Worm (Caenorhabditis elegans) whole organism, L2 larva: ENCODE measurements around the gene B0280.11.

Experiments used
- C34F6.9 ChIP-seq: fragments of 150-350 bp; optimal IDR thresholded peaks from 2 replicates; lab custom pipeline; 2014; ENCODE audit warnings: missing biosample characterization, missing genetic modification characterization
- F13H6.1 ChIP-seq: sonication (generic microtip); optimal IDR thresholded peaks from 2 replicates; lab custom pipeline; 2016; ENCODE audit warnings: missing genetic modification characterization, missing compliant biosample characterization
- R02D3.7 ChIP-seq: fragments of 150-350 bp; optimal IDR thresholded peaks from 2 replicates; lab custom pipeline; 2014; ENCODE audit warnings: missing biosample characterization, missing genetic modification characterization
- Y55F3AM.14 ChIP-seq: fragments of 200-800 bp; sonication (Bioruptor generic); optimal IDR thresholded peaks from 2 replicates; lab custom pipeline; 2018; ENCODE audit warnings: mild to moderate bottlenecking, missing genetic modification characterization, missing compliant biosample characterization
- ZK546.5 ChIP-seq: sonication (generic microtip); optimal IDR thresholded peaks from 2 replicates; lab custom pipeline; 2017; ENCODE audit warnings: missing biosample characterization, missing genetic modification characterization
- alr-1 ChIP-seq: fragments of 150-350 bp; optimal IDR thresholded peaks from 2 replicates; lab custom pipeline; 2014; ENCODE audit warnings: missing biosample characterization, missing genetic modification characterization
- aly-2 ChIP-seq: fragments of 150-350 bp; optimal IDR thresholded peaks from 2 replicates; lab custom pipeline; 2014; ENCODE audit warnings: missing biosample characterization, missing genetic modification characterization
- ama-1 ChIP-seq: fragments of 150-350 bp; optimal IDR thresholded peaks from 2 replicates; lab custom pipeline; 2018; ENCODE audit warnings: inconsistent platforms
- blmp-1 ChIP-seq: sonication (generic microtip); optimal IDR thresholded peaks from 2 replicates; lab custom pipeline; 2017; ENCODE audit warnings: missing genetic modification characterization, mild to moderate bottlenecking, missing compliant biosample characterization, antibody characterized with exemption, moderate library complexity; ENCODE audit not compliant: insufficient read depth
- ceh-82 ChIP-seq: fragments of 150-350 bp; optimal IDR thresholded peaks from 2 replicates; lab custom pipeline; 2014; ENCODE audit warnings: missing biosample characterization, missing genetic modification characterization
- crh-2 ChIP-seq: sonication (generic microtip); optimal IDR thresholded peaks from 2 replicates; lab custom pipeline; 2017; ENCODE audit warnings: missing biosample characterization, missing genetic modification characterization
- dmd-4 ChIP-seq: sonication (generic microtip); optimal IDR thresholded peaks from 2 replicates; lab custom pipeline; 2017; ENCODE audit warnings: missing biosample characterization, missing genetic modification characterization
- egl-27 ChIP-seq: sonication (generic microtip); optimal IDR thresholded peaks from 3 replicates; lab custom pipeline; 2017; ENCODE audit warnings: missing biosample characterization, missing genetic modification reagents, missing genetic modification characterization
- elt-1 ChIP-seq: fragments of 150-350 bp; optimal IDR thresholded peaks from 2 replicates; lab custom pipeline; 2014; ENCODE audit warnings: missing biosample characterization, missing genetic modification characterization
- elt-3 ChIP-seq: sonication (generic microtip); optimal IDR thresholded peaks from 2 replicates; lab custom pipeline; 2017; ENCODE audit warnings: missing biosample characterization, missing genetic modification characterization
- fos-1 ChIP-seq: fragments of 150-350 bp; optimal IDR thresholded peaks from 2 replicates; lab custom pipeline; 2014; ENCODE audit warnings: missing biosample characterization, missing genetic modification characterization
- gmeb-1 ChIP-seq: fragments of 150-350 bp; optimal IDR thresholded peaks from 2 replicates; lab custom pipeline; 2014; ENCODE audit warnings: missing biosample characterization, missing genetic modification characterization
- lin-11 ChIP-seq: fragments of 150-350 bp; sonication (generic microtip); optimal IDR thresholded peaks from 2 replicates; lab custom pipeline; 2014; ENCODE audit warnings: missing biosample characterization, missing genetic modification characterization, inconsistent platforms, mixed read lengths
- lin-13 ChIP-seq: fragments of 150-350 bp; optimal IDR thresholded peaks from 2 replicates; lab custom pipeline; 2014; ENCODE audit warnings: missing biosample characterization, missing genetic modification reagents, missing genetic modification characterization
- lin-39 ChIP-seq: fragments of 150-350 bp; optimal IDR thresholded peaks from 2 replicates; lab custom pipeline; 2014; ENCODE audit warnings: missing biosample characterization, missing genetic modification reagents, missing genetic modification characterization
- lsy-2 ChIP-seq, 2 experiments: fragments of 150-350 bp in 1 of 2; sonication (generic microtip) in 1 of 2; optimal IDR thresholded peaks; 2 replicates each; lab custom pipeline; 2014 to 2017; ENCODE audit warnings: missing biosample characterization in 2 of 2, missing genetic modification characterization in 2 of 2
- mab-5 ChIP-seq: fragments of 150-350 bp; optimal IDR thresholded peaks from 2 replicates; lab custom pipeline; 2014; ENCODE audit warnings: missing biosample characterization, missing genetic modification characterization
- mbf-1 ChIP-seq: sonication (generic microtip); optimal IDR thresholded peaks from 2 replicates; lab custom pipeline; 2017; ENCODE audit warnings: missing biosample characterization, missing genetic modification characterization
- mdl-1 ChIP-seq, 2 experiments: fragments of 150-350 bp in 1 of 2; sonication (generic microtip) in 1 of 2; optimal IDR thresholded peaks; 2 replicates each; lab custom pipeline; 2017; ENCODE audit warnings: missing biosample characterization in 2 of 2, missing genetic modification characterization in 2 of 2
- nhr-10 ChIP-seq: sonication (generic microtip); optimal IDR thresholded peaks from 2 replicates; lab custom pipeline; 2017; ENCODE audit warnings: missing biosample characterization, missing genetic modification characterization
- nhr-11 ChIP-seq: fragments of 150-350 bp; optimal IDR thresholded peaks from 2 replicates; lab custom pipeline; 2014; ENCODE audit warnings: missing biosample characterization, missing genetic modification characterization
- nhr-12 ChIP-seq: fragments of 150-350 bp; optimal IDR thresholded peaks from 2 replicates; lab custom pipeline; 2014; ENCODE audit warnings: missing biosample characterization, missing genetic modification characterization
- nhr-129 ChIP-seq: fragments of 150-350 bp; optimal IDR thresholded peaks from 2 replicates; lab custom pipeline; 2014; ENCODE audit warnings: missing biosample characterization, missing genetic modification characterization
- nhr-21 ChIP-seq: fragments of 150-350 bp; optimal IDR thresholded peaks from 2 replicates; lab custom pipeline; 2014; ENCODE audit warnings: missing biosample characterization, missing genetic modification characterization
- nhr-23 ChIP-seq: fragments of 150-350 bp; optimal IDR thresholded peaks from 2 replicates; lab custom pipeline; 2014; ENCODE audit warnings: missing biosample characterization, missing genetic modification reagents, missing genetic modification characterization
- nhr-237 ChIP-seq: fragments of 150-350 bp; optimal IDR thresholded peaks from 2 replicates; lab custom pipeline; 2014; ENCODE audit warnings: missing biosample characterization, missing genetic modification characterization
- nhr-25 ChIP-seq: fragments of 150-350 bp; sonication (generic microtip); optimal IDR thresholded peaks from 3 replicates; lab custom pipeline; 2014; ENCODE audit warnings: missing biosample characterization, missing genetic modification characterization
- nhr-6 ChIP-seq: fragments of 150-350 bp; optimal IDR thresholded peaks from 2 replicates; lab custom pipeline; 2014; ENCODE audit warnings: missing biosample characterization, missing genetic modification characterization
- nhr-77 ChIP-seq: fragments of 150-350 bp; optimal IDR thresholded peaks from 2 replicates; lab custom pipeline; 2014; ENCODE audit warnings: missing biosample characterization, missing genetic modification characterization
- peb-1 ChIP-seq: fragments of 150-350 bp; optimal IDR thresholded peaks from 2 replicates; lab custom pipeline; 2014; ENCODE audit warnings: missing biosample characterization, missing genetic modification characterization
- sem-4 ChIP-seq: fragments of 150-350 bp; optimal IDR thresholded peaks from 2 replicates; lab custom pipeline; 2014; ENCODE audit warnings: missing biosample characterization, missing genetic modification reagents, missing genetic modification characterization
- skn-1 ChIP-seq: sonication (generic microtip); optimal IDR thresholded peaks from 2 replicates; lab custom pipeline; 2017; ENCODE audit warnings: missing biosample characterization, missing genetic modification characterization
- sma-3 ChIP-seq: sonication (generic microtip); optimal IDR thresholded peaks from 2 replicates; lab custom pipeline; 2016; ENCODE audit warnings: missing genetic modification reagents, missing genetic modification characterization, missing compliant biosample characterization
- sma-9 ChIP-seq, 2 experiments: fragments of 150-350 bp in 1 of 2; sonication (generic microtip) in 1 of 2; optimal IDR thresholded peaks; 2 replicates each; lab custom pipeline; 2014 to 2016; ENCODE audit warnings: missing genetic modification characterization in 2 of 2, mild to moderate bottlenecking in 1 of 2, missing biosample characterization in 1 of 2, missing compliant biosample characterization in 1 of 2, missing genetic modification reagents in 1 of 2, moderate library complexity in 1 of 2
- snpc-4 ChIP-seq: fragments of 150-350 bp; optimal IDR thresholded peaks from 2 replicates; lab custom pipeline; 2014; ENCODE audit warnings: missing biosample characterization, missing genetic modification characterization
- unc-39 ChIP-seq: fragments of 150-350 bp; optimal IDR thresholded peaks from 2 replicates; lab custom pipeline; 2014; ENCODE audit warnings: missing biosample characterization, missing genetic modification characterization
- unc-55 ChIP-seq: fragments of 150-350 bp; sonication (generic microtip); optimal IDR thresholded peaks from 3 replicates; lab custom pipeline; 2014; ENCODE audit warnings: missing biosample characterization, missing genetic modification reagents, missing genetic modification characterization
- unc-62 ChIP-seq: fragments of 150-350 bp; optimal IDR thresholded peaks from 2 replicates; lab custom pipeline; 2014; ENCODE audit warnings: missing biosample characterization, missing genetic modification reagents, missing genetic modification characterization
- zag-1 ChIP-seq: fragments of 150-350 bp; optimal IDR thresholded peaks from 2 replicates; lab custom pipeline; 2014; ENCODE audit warnings: missing biosample characterization, missing genetic modification characterization
- ztf-1 ChIP-seq: fragments of 200-800 bp; sonication (Bioruptor generic); conservative IDR thresholded peaks from 2 replicates; pipeline ENCODE4 v1.3.6; 2022; ENCODE audit warnings: missing genetic modification characterization, missing compliant biosample characterization
- ztf-11 ChIP-seq: sonication (generic microtip); optimal IDR thresholded peaks from 2 replicates; lab custom pipeline; 2017; ENCODE audit warnings: missing biosample characterization, missing genetic modification characterization
- ztf-4 ChIP-seq: fragments of 150-350 bp; optimal IDR thresholded peaks from 2 replicates; lab custom pipeline; 2014; ENCODE audit warnings: missing biosample characterization, missing genetic modification characterization

Gene B0280.11

ce11 chrIII:7141285-7141715 lies 3.2 kb upstream of the B0280.11 start:
- no peak for TF ChIP-seq unc-55 (GFP tag; lab: Kevin White, UChicago)
- TF ChIP-seq nhr-129 (tag; lab: Kevin White, UChicago), result peak; percentile 26
- TF ChIP-seq sma-3 (GFP tag; lab: Kevin White, UChicago), result peak; percentile 31
- no peak for TF ChIP-seq nhr-23 (tag; lab: Kevin White, UChicago)
- peak; percentile 38 for TF ChIP-seq nhr-10 (tag; lab: Kevin White, UChicago)
- TF ChIP-seq Y55F3AM.14 (GFP tag; lab: Kevin White, UChicago), result no peak
- TF ChIP-seq R02D3.7, result no peak
- no peak for TF ChIP-seq peb-1 (tag; lab: Kevin White, UChicago)
- no peak for TF ChIP-seq ztf-1
- TF ChIP-seq lin-11, result no peak
- no peak for TF ChIP-seq elt-1
- TF ChIP-seq nhr-21 (tag; lab: Kevin White, UChicago), result peak; percentile 25
- TF ChIP-seq zag-1 (tag; lab: Kevin White, UChicago), result no peak
- peak; percentile 56 for TF ChIP-seq crh-2
- peak; percentile 91 for TF ChIP-seq ama-1
- TF ChIP-seq mdl-1 (tag; optimal IDR thresholded peaks at IDR 0.05; lab: Kevin White, UChicago), result peak in 1 of 2 experiments; percentile 47
- TF ChIP-seq C34F6.9 (tag; lab: Kevin White, UChicago), result no peak
- peak; percentile 39 for TF ChIP-seq F13H6.1 (tag; lab: Kevin White, UChicago)
- no peak for TF ChIP-seq unc-39 (tag; lab: Kevin White, UChicago)
- peak; percentile 77 for TF ChIP-seq sma-9 (GFP tag; optimal IDR thresholded peaks at IDR 0.05; lab: Kevin White, UChicago)
- no peak for TF ChIP-seq sma-9 (tag; optimal IDR thresholded peaks at IDR 0.05; lab: Kevin White, UChicago)
- TF ChIP-seq fos-1 (tag; lab: Kevin White, UChicago), result peak; percentile 25
- peak; percentile 70 for TF ChIP-seq egl-27 (tag; lab: Kevin White, UChicago)
- TF ChIP-seq unc-62 (GFP tag; lab: Kevin White, UChicago), result no peak
- no peak for TF ChIP-seq mab-5 (tag; lab: Kevin White, UChicago)
- peak; percentile 97 for TF ChIP-seq snpc-4 (tag; lab: Kevin White, UChicago)
- TF ChIP-seq gmeb-1 (tag; lab: Kevin White, UChicago), result peak; percentile 72
- no peak for TF ChIP-seq blmp-1 (tag; lab: Kevin White, UChicago)
- no peak for TF ChIP-seq nhr-6 (tag; lab: Kevin White, UChicago)
- TF ChIP-seq lsy-2 (tag; optimal IDR thresholded peaks at IDR 0.05; lab: Kevin White, UChicago), result peak; percentile 12 to 58
- no peak for TF ChIP-seq nhr-11 (tag; lab: Kevin White, UChicago)
- TF ChIP-seq ztf-11, result no peak
- TF ChIP-seq nhr-77 (tag; lab: Kevin White, UChicago), result no peak
- TF ChIP-seq nhr-237 (tag; lab: Kevin White, UChicago), result no peak

ce11 chrIII:7140228-7140710 lies 2.2 kb upstream of the B0280.11 start:
- TF ChIP-seq nhr-21 (tag; lab: Kevin White, UChicago) (peak; percentile 29), skn-1 (no peak), R02D3.7 (no peak), nhr-10 (tag; lab: Kevin White, UChicago) (no peak), ztf-4 (tag; lab: Kevin White, UChicago) (no peak), nhr-23 (tag; lab: Kevin White, UChicago) (no peak), elt-1 (no peak), sma-9 (GFP tag; optimal IDR thresholded peaks at IDR 0.05; lab: Kevin White, UChicago) (peak; percentile 35), sma-9 (tag; optimal IDR thresholded peaks at IDR 0.05; lab: Kevin White, UChicago) (no peak), egl-27 (tag; lab: Kevin White, UChicago) (no peak), nhr-11 (tag; lab: Kevin White, UChicago) (no peak), nhr-12 (tag; lab: Kevin White, UChicago) (no peak), ZK546.5 (tag; lab: Kevin White, UChicago) (no peak), crh-2 (peak; percentile 30), C34F6.9 (tag; lab: Kevin White, UChicago) (no peak), unc-62 (GFP tag; lab: Kevin White, UChicago) (no peak), sem-4 (tag; lab: Kevin White, UChicago) (no peak), snpc-4 (tag; lab: Kevin White, UChicago) (peak; percentile 96), unc-39 (tag; lab: Kevin White, UChicago) (no peak), ama-1 (peak; percentile 78), elt-3 (tag; lab: Kevin White, UChicago) (no peak), mdl-1 (tag; optimal IDR thresholded peaks at IDR 0.05; lab: Kevin White, UChicago) (no peak), fos-1 (tag; lab: Kevin White, UChicago) (peak; percentile 2), lsy-2 (tag; optimal IDR thresholded peaks at IDR 0.05; lab: Kevin White, UChicago) (peak in 1 of 2 experiments; percentile 53), lin-13 (GFP tag; lab: Kevin White, UChicago) (peak; percentile 17), mab-5 (tag; lab: Kevin White, UChicago) (no peak), Y55F3AM.14 (GFP tag; lab: Kevin White, UChicago) (no peak), peb-1 (tag; lab: Kevin White, UChicago) (no peak), nhr-77 (tag; lab: Kevin White, UChicago) (no peak), ztf-11 (no peak), ceh-82 (tag; lab: Kevin White, UChicago) (no peak), alr-1 (tag; lab: Kevin White, UChicago) (no peak), dmd-4 (no peak), nhr-129 (tag; lab: Kevin White, UChicago) (no peak), nhr-237 (tag; lab: Kevin White, UChicago) (no peak), blmp-1 (tag; lab: Kevin White, UChicago) (no peak), zag-1 (tag; lab: Kevin White, UChicago) (no peak), aly-2 (tag; lab: Kevin White, UChicago) (no peak), nhr-25 (no peak), F13H6.1 (tag; lab: Kevin White, UChicago) (peak; percentile 12), mbf-1 (tag; lab: Kevin White, UChicago) (no peak), gmeb-1 (tag; lab: Kevin White, UChicago) (peak; percentile 21), lin-39 (tag; lab: Kevin White, UChicago) (no peak)
